1 worm cellular context compared by ENCODE assay signal in the genomic region with DNA sequence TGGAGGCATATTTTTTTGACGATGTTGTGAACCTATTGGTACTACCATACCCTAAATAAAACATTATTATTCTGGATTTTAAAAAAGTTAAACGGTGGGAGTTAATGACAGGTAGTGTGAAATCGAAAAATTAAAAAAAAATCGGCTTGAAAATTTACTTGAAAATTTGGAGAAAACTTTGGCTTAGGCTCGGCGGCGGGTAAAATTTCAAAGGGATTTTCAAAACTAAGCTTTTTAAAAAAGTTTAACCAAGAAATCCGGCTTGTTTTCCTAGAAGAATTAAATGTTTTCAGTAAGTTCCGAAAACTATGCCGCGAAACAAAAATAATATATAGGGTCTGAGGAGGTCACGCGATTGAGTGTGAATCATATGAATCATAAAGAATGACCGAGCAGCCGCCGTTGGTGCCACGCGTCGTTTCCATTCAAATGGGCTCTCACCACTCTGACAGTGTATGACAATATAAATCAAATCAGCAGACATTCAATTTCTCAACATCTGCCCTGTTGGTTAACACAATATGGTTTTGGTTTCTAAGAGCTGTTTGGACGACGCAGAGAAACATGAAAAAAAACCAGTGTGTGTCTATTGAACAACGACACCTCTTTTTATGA.
TF ChIP-seq lines count a peak whose summit lies in the region.

Gene aak-1, minus strand, starts transcription at position 51 of the 615 bp plus-strand sequence.

TF ChIP-seq in whole organism, L1 larva, 84 proteins besides CTCF, POLR2A, EP300 and RAD21 (continued from another document):
- TF ChIP-seq dsc-1 (tag; optimal IDR thresholded peaks at IDR 0.05; lab: Kevin White, UChicago): peak; percentile 66
- no peak for TF ChIP-seq lin-39 (tag; optimal IDR thresholded peaks at IDR 0.05; lab: Kevin White, UChicago)
- TF ChIP-seq lin-13 (GFP tag; optimal IDR thresholded peaks at IDR 0.05; lab: Kevin White, UChicago): no peak
- no peak for TF ChIP-seq ceh-63 (GFP tag; optimal IDR thresholded peaks at IDR 0.05; lab: Kevin White, UChicago)
- TF ChIP-seq fkh-8 (tag; optimal IDR thresholded peaks at IDR 0.05; lab: Kevin White, UChicago): no peak
- no peak for TF ChIP-seq pqm-1 (tag; optimal IDR thresholded peaks at IDR 0.05; lab: Kevin White, UChicago)
- no peak for TF ChIP-seq nhr-77 (tag; optimal IDR thresholded peaks at IDR 0.05; lab: Kevin White, UChicago)
- TF ChIP-seq nhr-237 (tag; optimal IDR thresholded peaks at IDR 0.05; lab: Kevin White, UChicago): no peak
- TF ChIP-seq ceh-90 (tag; optimal IDR thresholded peaks at IDR 0.05; lab: Kevin White, UChicago): no peak
- no peak for TF ChIP-seq unc-98 (GFP tag; IDR thresholded peaks at IDR 0.05; lab: Robert Waterston, UW)
